Worm (Caenorhabditis elegans): Measurements from ENCODE around the gene W09C2.8.

The W09C2.8 gene

DNA sequence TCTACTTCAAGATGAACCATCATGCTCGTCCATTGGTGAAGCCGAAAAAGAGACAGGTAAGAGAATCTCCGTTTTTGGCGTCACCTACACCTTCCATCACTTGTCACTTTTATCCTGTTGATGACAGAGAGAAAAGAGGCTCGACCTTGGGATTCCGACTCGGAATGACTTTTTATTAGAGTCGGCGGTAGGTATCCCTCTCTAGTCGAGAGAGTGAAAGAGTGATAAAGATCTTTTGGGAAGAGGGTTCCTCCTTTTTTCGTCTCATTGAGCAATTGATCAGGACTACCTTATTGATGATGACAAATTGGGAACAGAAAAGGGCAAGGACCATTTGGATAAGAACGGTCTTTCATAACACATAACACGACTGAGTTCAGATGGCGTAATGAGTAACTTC lies 6.8 kb downstream of the W09C2.8 start:
- TF ChIP-seq med-1 (GFP tag; optimal IDR thresholded peaks at IDR 0.05; ENCODE audit: insufficient read depth) (no peak), flt-1 (GFP tag; IDR thresholded peaks at IDR 0.05) (0 out of 2 replicates have a peak, but pooled peaks have one; percentile 25), cog-1 (tag; optimal IDR thresholded peaks at IDR 0.05) (no peak), tab-1 (GFP tag; IDR thresholded peaks at IDR 0.05) (no peak)

ce11 chrIV:9615511-9615910 lies 8.7 kb downstream of the W09C2.8 start:
- TF ChIP-seq T22C8.4 (GFP tag; IDR thresholded peaks at IDR 0.05) (no peak), ztf-29 (GFP tag; IDR thresholded peaks at IDR 0.05) (no peak), klf-2 (GFP tag; conservative IDR thresholded peaks at IDR 0.05) (no peak), tab-1 (GFP tag; IDR thresholded peaks at IDR 0.05) (no peak), ztf-23 (GFP tag; IDR thresholded peaks at IDR 0.05) (no peak), flt-1 (GFP tag; IDR thresholded peaks at IDR 0.05) (no peak), cog-1 (tag; optimal IDR thresholded peaks at IDR 0.05) (no peak), ref-1 (GFP tag; conservative IDR thresholded peaks at IDR 0.05) (no peak), med-1 (GFP tag; optimal IDR thresholded peaks at IDR 0.05; ENCODE audit: insufficient read depth) (no peak)

DNA sequence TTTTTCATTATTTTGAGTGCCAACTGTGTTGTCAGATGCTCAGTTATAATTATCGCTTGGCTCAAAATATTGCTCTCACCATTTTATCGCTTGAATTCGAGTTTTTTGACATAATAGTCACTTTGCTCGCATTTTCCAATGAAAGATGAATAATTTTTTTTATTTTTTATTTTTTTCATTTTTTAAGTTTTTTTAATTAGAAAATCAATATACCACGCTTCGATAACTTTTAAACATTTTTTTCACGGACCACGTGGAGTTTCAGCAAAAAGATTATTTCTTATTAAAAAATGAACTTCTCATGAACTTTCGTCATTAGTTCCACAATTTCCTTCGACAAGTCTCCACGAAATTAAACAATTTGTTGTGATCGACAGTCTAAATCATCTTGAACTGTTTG lies 9.5 kb downstream of the W09C2.8 start, which contains the start of gene elt-1:
Gene elt-1, plus strand, starts transcription at position 301 of the 400 bp plus-strand sequence.
- TF ChIP-seq ref-1 (GFP tag; conservative IDR thresholded peaks at IDR 0.05) (no peak), ztf-29 (GFP tag; IDR thresholded peaks at IDR 0.05) (no peak), ztf-23 (GFP tag; IDR thresholded peaks at IDR 0.05) (no peak), T22C8.4 (GFP tag; IDR thresholded peaks at IDR 0.05) (no peak), cog-1 (tag; optimal IDR thresholded peaks at IDR 0.05) (no peak), tab-1 (GFP tag; IDR thresholded peaks at IDR 0.05) (no peak), flt-1 (GFP tag; IDR thresholded peaks at IDR 0.05) (no peak), klf-2 (GFP tag; conservative IDR thresholded peaks at IDR 0.05) (no peak), med-1 (GFP tag; optimal IDR thresholded peaks at IDR 0.05; ENCODE audit: insufficient read depth) (no peak)

ce11 chrIV:9614060-9614459 lies 10.1 kb downstream of the W09C2.8 start:
- TF ChIP-seq ref-1 (GFP tag; conservative IDR thresholded peaks at IDR 0.05) (no peak), ztf-23 (GFP tag; IDR thresholded peaks at IDR 0.05) (no peak), ztf-29 (GFP tag; IDR thresholded peaks at IDR 0.05) (no peak), flt-1 (GFP tag; IDR thresholded peaks at IDR 0.05) (no peak), med-1 (GFP tag; optimal IDR thresholded peaks at IDR 0.05; ENCODE audit: insufficient read depth) (no peak), klf-2 (GFP tag; conservative IDR thresholded peaks at IDR 0.05) (no peak), cog-1 (tag; optimal IDR thresholded peaks at IDR 0.05) (no peak), T22C8.4 (GFP tag; IDR thresholded peaks at IDR 0.05) (no peak), tab-1 (GFP tag; IDR thresholded peaks at IDR 0.05) (no peak)

DNA sequence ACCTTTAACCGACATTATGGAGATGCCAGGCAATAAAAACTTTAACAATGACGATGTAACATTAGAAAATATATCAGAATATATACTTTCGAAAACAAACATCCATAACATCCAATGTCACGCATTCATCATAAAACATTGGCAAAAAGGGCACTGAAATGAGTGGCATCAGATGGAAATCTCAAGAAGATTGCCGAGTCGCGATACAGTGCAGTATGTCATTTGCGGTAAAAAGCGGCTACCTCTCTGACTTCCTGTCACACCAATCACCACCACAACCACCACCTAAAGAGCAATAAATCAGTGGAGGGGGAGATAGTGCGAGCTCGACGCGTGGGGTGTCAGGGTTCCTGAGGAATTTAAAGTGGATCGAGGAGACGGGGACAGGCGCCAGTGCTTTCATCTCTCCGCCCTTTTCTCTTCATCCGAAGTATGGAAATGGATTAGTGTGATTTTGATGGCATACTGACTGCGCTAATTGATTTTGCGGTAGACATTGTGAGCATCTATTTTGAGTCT lies 11.0 kb downstream of the W09C2.8 start:
- TF ChIP-seq med-1 (GFP tag; optimal IDR thresholded peaks at IDR 0.05; ENCODE audit: insufficient read depth) (no peak), ztf-29 (GFP tag; IDR thresholded peaks at IDR 0.05) (no peak), cog-1 (tag; optimal IDR thresholded peaks at IDR 0.05) (no peak), T22C8.4 (GFP tag; IDR thresholded peaks at IDR 0.05) (no peak), ref-1 (GFP tag; conservative IDR thresholded peaks at IDR 0.05) (no peak), flt-1 (GFP tag; IDR thresholded peaks at IDR 0.05) (no peak), tab-1 (GFP tag; IDR thresholded peaks at IDR 0.05) (no peak), ztf-23 (GFP tag; IDR thresholded peaks at IDR 0.05) (no peak), klf-2 (GFP tag; conservative IDR thresholded peaks at IDR 0.05) (no peak)

DNA sequence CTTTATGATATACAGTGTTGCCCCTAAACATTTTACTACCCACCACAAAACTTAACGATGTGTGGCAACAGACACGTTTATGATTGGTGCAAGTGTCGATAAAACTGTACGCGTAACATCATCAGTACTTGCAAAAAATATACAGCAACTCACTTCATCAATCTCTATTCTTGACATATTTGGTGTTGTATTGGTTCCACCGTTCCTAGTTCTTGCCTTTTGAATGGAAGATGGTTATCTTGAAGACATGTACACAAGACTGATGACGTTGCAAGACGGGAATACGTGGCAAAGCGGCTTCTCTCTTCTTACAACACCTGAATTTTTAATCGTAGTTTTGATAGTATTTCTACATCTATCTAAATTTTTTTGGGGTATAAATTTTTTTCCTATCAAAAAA lies 13.3 kb downstream of the W09C2.8 start:
- TF ChIP-seq ztf-29 (GFP tag; IDR thresholded peaks at IDR 0.05), result no peak
- no peak for TF ChIP-seq cog-1 (tag; optimal IDR thresholded peaks at IDR 0.05)
- no peak for TF ChIP-seq klf-2 (GFP tag; conservative IDR thresholded peaks at IDR 0.05)
- TF ChIP-seq ref-1 (GFP tag; conservative IDR thresholded peaks at IDR 0.05), result no peak
- no peak for TF ChIP-seq flt-1 (GFP tag; IDR thresholded peaks at IDR 0.05)
- no peak for TF ChIP-seq ztf-23 (GFP tag; IDR thresholded peaks at IDR 0.05)
- no peak for TF ChIP-seq T22C8.4 (GFP tag; IDR thresholded peaks at IDR 0.05)
- TF ChIP-seq med-1 (GFP tag; optimal IDR thresholded peaks at IDR 0.05; ENCODE audit: insufficient read depth), result no peak
- TF ChIP-seq tab-1 (GFP tag; IDR thresholded peaks at IDR 0.05), result no peak

DNA sequence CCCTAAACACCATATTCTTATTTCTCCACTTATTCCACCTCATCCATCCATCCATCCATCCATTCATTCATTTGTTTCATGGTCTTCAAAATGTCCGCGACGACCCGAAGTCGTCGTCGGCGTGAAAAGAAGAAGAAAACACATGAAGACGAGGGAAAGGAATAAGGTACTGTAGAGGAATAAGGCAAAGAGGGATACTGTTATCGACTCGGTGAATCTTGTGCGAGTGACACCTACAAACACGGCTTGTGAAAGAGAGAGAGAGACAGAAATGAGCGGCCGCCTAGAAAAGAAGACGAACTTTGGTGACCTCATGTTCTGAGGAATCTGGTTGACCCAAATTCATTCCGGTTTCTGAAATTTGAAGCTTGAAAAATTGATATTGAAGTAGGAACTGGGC lies 15.1 kb downstream of the W09C2.8 start:
- TF ChIP-seq tab-1 (GFP tag; IDR thresholded peaks at IDR 0.05) (no peak), ztf-23 (GFP tag; IDR thresholded peaks at IDR 0.05) (no peak), klf-2 (GFP tag; conservative IDR thresholded peaks at IDR 0.05) (no peak), flt-1 (GFP tag; IDR thresholded peaks at IDR 0.05) (no peak), ref-1 (GFP tag; conservative IDR thresholded peaks at IDR 0.05) (no peak), cog-1 (tag; optimal IDR thresholded peaks at IDR 0.05) (no peak), med-1 (GFP tag; optimal IDR thresholded peaks at IDR 0.05; ENCODE audit: insufficient read depth) (no peak), ztf-29 (GFP tag; IDR thresholded peaks at IDR 0.05) (no peak), T22C8.4 (GFP tag; IDR thresholded peaks at IDR 0.05) (no peak)

ce11 chrIV:9607945-9608344 lies 16.2 kb downstream of the W09C2.8 start:
- TF ChIP-seq T22C8.4 (GFP tag; IDR thresholded peaks at IDR 0.05) (no peak), med-1 (GFP tag; optimal IDR thresholded peaks at IDR 0.05; ENCODE audit: insufficient read depth) (no peak), ref-1 (GFP tag; conservative IDR thresholded peaks at IDR 0.05) (no peak), ztf-29 (GFP tag; IDR thresholded peaks at IDR 0.05) (no peak), flt-1 (GFP tag; IDR thresholded peaks at IDR 0.05) (no peak), tab-1 (GFP tag; IDR thresholded peaks at IDR 0.05) (no peak), klf-2 (GFP tag; conservative IDR thresholded peaks at IDR 0.05) (no peak), ztf-23 (GFP tag; IDR thresholded peaks at IDR 0.05) (no peak), cog-1 (tag; optimal IDR thresholded peaks at IDR 0.05) (no peak)

ce11 chrIV:9601595-9601994 lies 22.6 kb downstream of the W09C2.8 start, which contains the start of gene aat-1:
Gene aat-1 (minus strand): TSS chrIV:9601695.
- TF ChIP-seq ref-1 (GFP tag; conservative IDR thresholded peaks at IDR 0.05), result no peak
- TF ChIP-seq ztf-23 (GFP tag; IDR thresholded peaks at IDR 0.05), result no peak
- TF ChIP-seq tab-1 (GFP tag; IDR thresholded peaks at IDR 0.05), result no peak
- TF ChIP-seq med-1 (GFP tag; optimal IDR thresholded peaks at IDR 0.05; ENCODE audit: insufficient read depth), result no peak
- TF ChIP-seq flt-1 (GFP tag; IDR thresholded peaks at IDR 0.05), result no peak
- no peak for TF ChIP-seq cog-1 (tag; optimal IDR thresholded peaks at IDR 0.05)
- no peak for TF ChIP-seq ztf-29 (GFP tag; IDR thresholded peaks at IDR 0.05)
- TF ChIP-seq klf-2 (GFP tag; conservative IDR thresholded peaks at IDR 0.05), result no peak
- TF ChIP-seq T22C8.4 (GFP tag; IDR thresholded peaks at IDR 0.05), result no peak
